Fruit fly (Drosophila melanogaster) whole organism, embryonic: ENCODE data around the gene CG15547.
A peak's percentile ranks its signal among the peaks of the same experiment; 100 is the strongest.

ENCODE experiments used
- B-H2 ChIP-seq: fragments of 200-800 bp; sonication (Bioruptor generic); optimal IDR thresholded peaks from 2 replicates; lab custom pipeline; 2018; ENCODE audit warnings: missing biosample characterization, mild to moderate bottlenecking, missing genetic modification characterization
- BEAF-32 ChIP-seq: fragments of 200-800 bp; sonication (Bioruptor generic); optimal IDR thresholded peaks from 3 replicates; lab custom pipeline; 2017; ENCODE audit warnings: missing biosample characterization, missing genetic modification characterization, mild to moderate bottlenecking, moderate library complexity, missing genetic modification reagents
- CG11085 ChIP-seq: fragments of 200-800 bp; sonication (Bioruptor generic); IDR thresholded peaks from 2 replicates; pipeline ENCODE4 v1.3.6; 2022; ENCODE audit warnings: missing biosample characterization, missing genetic modification characterization
- CG12219 ChIP-seq: fragments of 200-800 bp; sonication (Bioruptor generic); optimal IDR thresholded peaks from 3 replicates; lab custom pipeline; 2018; ENCODE audit warnings: missing biosample characterization, mild to moderate bottlenecking, missing genetic modification characterization
- CG15073 ChIP-seq: fragments of 200-800 bp; sonication (Bioruptor generic); optimal IDR thresholded peaks from 2 replicates; lab custom pipeline; 2016; ENCODE audit warnings: missing biosample characterization, missing genetic modification characterization
- CG1603 ChIP-seq: fragments of 200-800 bp; sonication (Bioruptor generic); optimal IDR thresholded peaks from 2 replicates; lab custom pipeline; 2019; ENCODE audit warnings: missing biosample characterization, mild to moderate bottlenecking, missing genetic modification characterization, moderate library complexity
- CG17359 ChIP-seq: fragments of 200-800 bp; sonication (Bioruptor generic); optimal IDR thresholded peaks from 3 replicates; lab custom pipeline; 2018; ENCODE audit warnings: missing biosample characterization, mild to moderate bottlenecking, missing genetic modification characterization, moderate library complexity
- CG1832 ChIP-seq: fragments of 200-800 bp; sonication (Bioruptor generic); optimal IDR thresholded peaks from 2 replicates; lab custom pipeline; 2017; ENCODE audit warnings: missing biosample characterization, mild to moderate bottlenecking, missing genetic modification characterization, inconsistent platforms
- CG3065 ChIP-seq: fragments of 200-800 bp; sonication (Bioruptor generic); optimal IDR thresholded peaks from 2 replicates; lab custom pipeline; 2016; ENCODE audit warnings: missing biosample characterization, missing genetic modification characterization
- CG31388 ChIP-seq: fragments of 200-800 bp; sonication (Bioruptor generic); optimal IDR thresholded peaks from 2 replicates; lab custom pipeline; 2016; ENCODE audit warnings: missing biosample characterization, missing genetic modification characterization
- CG31441 ChIP-seq: fragments of 200-800 bp; sonication (Bioruptor generic); IDR thresholded peaks from 2 replicates; pipeline ENCODE4 v1.3.6; 2022; ENCODE audit warnings: missing biosample characterization, missing genetic modification characterization
- CG32532 ChIP-seq: fragments of 200-800 bp; sonication (Bioruptor generic); IDR thresholded peaks from 2 replicates; pipeline ENCODE4 v1.3.6; 2022; ENCODE audit warnings: missing biosample characterization, missing genetic modification characterization
- CG32772 ChIP-seq: fragments of 200-800 bp; sonication (Bioruptor generic); IDR thresholded peaks from 2 replicates; pipeline ENCODE4 v1.3.6; 2022; ENCODE audit warnings: missing biosample characterization, missing genetic modification characterization
- CG3726 ChIP-seq: fragments of 200-800 bp; sonication (Bioruptor generic); IDR thresholded peaks from 3 replicates; pipeline ENCODE4, ENCODE4 v1.3.6; 2022; ENCODE audit warnings: missing biosample characterization, missing genetic modification characterization
- CG3838 ChIP-seq: fragments of 200-800 bp; sonication (Bioruptor generic); optimal IDR thresholded peaks from 3 replicates; lab custom pipeline; 2016; ENCODE audit warnings: missing biosample characterization, missing genetic modification characterization
- CG4360 ChIP-seq: fragments of 200-800 bp; sonication (Bioruptor generic); IDR thresholded peaks from 2 replicates; pipeline ENCODE4 v1.3.6; 2022; ENCODE audit warnings: missing biosample characterization, missing genetic modification characterization
- CG4820 ChIP-seq: fragments of 200-800 bp; sonication (Bioruptor generic); optimal IDR thresholded peaks from 3 replicates; lab custom pipeline; 2016; ENCODE audit warnings: missing biosample characterization, missing genetic modification characterization
- CG5180 ChIP-seq: fragments of 200-800 bp; sonication (Bioruptor generic); optimal IDR thresholded peaks from 3 replicates; lab custom pipeline; 2017; ENCODE audit warnings: missing biosample characterization, missing genetic modification characterization, mild to moderate bottlenecking, moderate library complexity, missing genetic modification reagents
- CG7556 ChIP-seq: fragments of 200-800 bp; sonication (Bioruptor generic); optimal IDR thresholded peaks from 2 replicates; lab custom pipeline; 2017; ENCODE audit warnings: missing biosample characterization, mild to moderate bottlenecking, missing genetic modification characterization
- CHES-1-like ChIP-seq: fragments of 200-800 bp; sonication (Bioruptor generic); optimal IDR thresholded peaks from 2 replicates; lab custom pipeline; 2016; ENCODE audit warnings: missing biosample characterization, missing genetic modification characterization
- Dad ChIP-seq: fragments of 200-800 bp; sonication (Bioruptor generic); optimal IDR thresholded peaks from 3 replicates; lab custom pipeline; 2016; ENCODE audit warnings: missing biosample characterization, missing genetic modification characterization
- Dfd ChIP-seq, 2 experiments: fragments of >200 bp; optimal IDR thresholded peaks; 2 replicates each; lab custom pipeline; 2017; ENCODE audit warnings: missing biosample characterization in 2 of 2, missing genetic modification characterization in 2 of 2
- Doc3 ChIP-seq: fragments of 200-800 bp; sonication (Bioruptor generic); IDR thresholded peaks from 3 replicates; pipeline ENCODE4 v1.3.6; 2022; ENCODE audit warnings: missing biosample characterization, missing genetic modification characterization; ENCODE audit not compliant: partially characterized antibody
- E2f1 ChIP-seq: fragments of 200-800 bp; sonication (Bioruptor generic); IDR thresholded peaks from 2 replicates; pipeline ENCODE4 v1.3.6; 2022; ENCODE audit warnings: missing biosample characterization, missing genetic modification characterization
- Fer2 ChIP-seq: fragments of 200-800 bp; sonication (Bioruptor generic); optimal IDR thresholded peaks from 2 replicates; lab custom pipeline; 2018; ENCODE audit warnings: missing biosample characterization, mild to moderate bottlenecking, missing genetic modification characterization, moderate library complexity
- HHEX ChIP-seq: fragments of 200-800 bp; sonication (Bioruptor generic); optimal IDR thresholded peaks from 3 replicates; lab custom pipeline; 2017; ENCODE audit warnings: missing biosample characterization, mild to moderate bottlenecking, missing genetic modification characterization, missing genetic modification reagents
- Hand ChIP-seq: fragments of 200-800 bp; sonication (Bioruptor generic); optimal IDR thresholded peaks from 2 replicates; lab custom pipeline; 2017; ENCODE audit warnings: mild to moderate bottlenecking, missing biosample characterization, missing genetic modification reagents, missing genetic modification characterization
- NC2α ChIP-seq: fragments of 200-800 bp; sonication (Bioruptor generic); optimal IDR thresholded peaks from 2 replicates; lab custom pipeline; 2016; ENCODE audit warnings: missing biosample characterization, missing genetic modification characterization
- Ravus ChIP-seq: fragments of 200-800 bp; sonication (Bioruptor generic); IDR thresholded peaks from 2 replicates; pipeline ENCODE4 v1.3.6; 2022; ENCODE audit warnings: missing biosample characterization, missing genetic modification characterization
- Side ChIP-seq: fragments of 200-800 bp; sonication (Bioruptor generic); optimal IDR thresholded peaks from 2 replicates; lab custom pipeline; 2016; ENCODE audit warnings: missing biosample characterization, missing genetic modification characterization
- Stat92E ChIP-seq, 3 experiments: fragments of >200 bp in 2 of 3; fragments of 200-800 bp in 1 of 3; sonication (Bioruptor generic) in 1 of 3; optimal IDR thresholded peaks; 2 replicates each; lab custom pipeline; 2017 to 2019; ENCODE audit warnings: missing biosample characterization in 3 of 3, missing genetic modification characterization in 3 of 3, mild to moderate bottlenecking in 1 of 3, moderate library complexity in 1 of 3
- Trl ChIP-seq, 3 experiments: fragments of >200 bp in 2 of 3; fragments of 200-800 bp in 1 of 3; sonication (Bioruptor generic) in 1 of 3; optimal IDR thresholded peaks; 2 replicates in 1 of 3; 3 replicates in 2 of 3; lab custom pipeline; 2016 to 2017; ENCODE audit warnings: missing biosample characterization in 1 of 3, missing genetic modification characterization in 1 of 3
- az2 ChIP-seq: fragments of 200-800 bp; sonication (Bioruptor generic); optimal IDR thresholded peaks from 3 replicates; lab custom pipeline; 2016; ENCODE audit warnings: missing biosample characterization, missing genetic modification characterization
- bab2 ChIP-seq: fragments of 200-800 bp; sonication (Bioruptor generic); optimal IDR thresholded peaks from 2 replicates; lab custom pipeline; 2016; ENCODE audit warnings: missing biosample characterization, missing genetic modification characterization
- cg ChIP-seq: fragments of 200-800 bp; sonication (Bioruptor generic); optimal IDR thresholded peaks from 3 replicates; lab custom pipeline; 2019; ENCODE audit warnings: missing biosample characterization, mild to moderate bottlenecking, missing genetic modification characterization, moderate library complexity
- chm ChIP-seq: fragments of 200-800 bp; sonication (Bioruptor generic); IDR thresholded peaks from 2 replicates; pipeline ENCODE4 v1.3.6; 2022; ENCODE audit warnings: missing biosample characterization, missing genetic modification characterization
- gcm ChIP-seq: fragments of 200-800 bp; sonication (Bioruptor generic); optimal IDR thresholded peaks from 2 replicates; lab custom pipeline; 2019; ENCODE audit warnings: missing biosample characterization, mild to moderate bottlenecking, missing genetic modification characterization, moderate library complexity
- insv ChIP-seq, 2 experiments: fragments of 200-800 bp; sonication (Bioruptor generic); optimal IDR thresholded peaks; 3 replicates each; lab custom pipeline; 2016 to 2018; ENCODE audit warnings: missing biosample characterization in 2 of 2, missing genetic modification characterization in 2 of 2
- inv ChIP-seq: fragments of 200-800 bp; sonication (Bioruptor generic); IDR thresholded peaks from 2 replicates; pipeline ENCODE4 v1.3.6; 2022; ENCODE audit warnings: missing biosample characterization, missing genetic modification characterization; ENCODE audit not compliant: partially characterized antibody
- ken ChIP-seq: fragments of 200-800 bp; sonication (Bioruptor generic); IDR thresholded peaks from 3 replicates; pipeline ENCODE4 v1.3.6; 2022; ENCODE audit warnings: missing biosample characterization, missing genetic modification characterization
- lab ChIP-seq: fragments of 200-800 bp; sonication (Bioruptor generic); optimal IDR thresholded peaks from 3 replicates; lab custom pipeline; 2017; ENCODE audit warnings: missing biosample characterization, missing genetic modification characterization, mild to moderate bottlenecking, moderate library complexity, missing genetic modification reagents
- luna ChIP-seq: fragments of 200-800 bp; sonication (Bioruptor generic); optimal IDR thresholded peaks from 2 replicates; lab custom pipeline; 2016; ENCODE audit warnings: missing biosample characterization, missing genetic modification characterization
- p53 ChIP-seq: fragments of 200-800 bp; sonication (Bioruptor generic); optimal IDR thresholded peaks from 2 replicates; lab custom pipeline; 2016; ENCODE audit warnings: missing biosample characterization, missing genetic modification characterization
- pzg ChIP-seq: fragments of 200-800 bp; sonication (Bioruptor generic); optimal IDR thresholded peaks from 3 replicates; lab custom pipeline; 2018; ENCODE audit warnings: missing biosample characterization, mild to moderate bottlenecking, missing genetic modification characterization, moderate library complexity
- sug ChIP-seq: fragments of 200-800 bp; optimal IDR thresholded peaks from 2 replicates; lab custom pipeline; 2019; ENCODE audit warnings: missing biosample characterization, mild to moderate bottlenecking, missing genetic modification characterization, moderate library complexity
- zfh2 ChIP-seq: fragments of 200-800 bp; sonication (Bioruptor generic); optimal IDR thresholded peaks from 2 replicates; lab custom pipeline; 2016; ENCODE audit warnings: missing biosample characterization, missing genetic modification characterization

The CG15547 gene

DNA sequence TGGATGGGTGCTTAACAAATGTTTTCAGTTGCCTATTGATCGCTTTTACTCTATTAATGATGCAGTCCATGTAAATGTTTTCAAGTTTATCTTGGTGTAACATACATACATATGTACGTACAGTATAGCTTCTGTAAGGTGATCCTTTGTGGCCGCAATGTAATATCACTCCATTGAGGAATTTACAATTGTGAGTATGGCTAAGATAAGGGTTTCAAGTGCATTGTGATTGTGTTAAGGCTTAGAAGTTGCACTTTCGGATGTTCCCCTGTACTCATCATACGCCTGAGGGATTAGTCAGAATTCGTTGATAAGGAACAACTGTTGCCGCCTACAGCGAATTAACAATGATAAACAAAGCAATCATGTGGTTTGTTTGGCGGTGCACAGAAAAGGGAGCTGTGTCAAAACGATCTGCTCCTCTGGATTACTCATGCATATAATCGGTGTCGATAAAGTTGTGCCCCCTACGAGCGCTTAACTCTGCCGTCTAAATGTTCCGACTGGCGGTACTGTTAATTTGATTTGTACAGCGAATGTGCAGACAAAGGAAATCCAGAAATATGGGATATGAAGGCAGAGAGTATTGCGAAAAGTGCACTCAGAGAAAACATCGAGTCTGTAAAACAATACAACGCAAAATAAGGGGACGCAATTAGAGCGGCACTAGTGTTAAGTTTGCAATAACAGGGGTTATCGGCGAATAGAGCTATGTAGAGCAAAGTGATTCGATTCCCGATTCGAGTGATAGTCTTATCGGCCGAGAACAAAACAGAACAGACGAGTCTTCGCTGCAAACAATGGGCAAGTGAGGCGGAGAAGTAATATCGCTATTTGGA is 4.6 kb upstream of the CG15547 start (continued):
- TF ChIP-seq CG15073 (GFP tag; lab: Kevin White, UChicago) = no peak
- no peak; the same call in 1 of the 2 replicates for TF ChIP-seq CG31441 (GFP tag; lab: Robert Waterston, UW)
- no peak for TF ChIP-seq Fer2
- TF ChIP-seq BEAF-32 (GFP tag; lab: Kevin White, UChicago) = no peak
- TF ChIP-seq Ravus (GFP tag; lab: Robert Waterston, UW) = no peak; the same call in 1 of the 2 replicates
- peak; percentile 52 for TF ChIP-seq CHES-1-like (GFP tag; lab: Kevin White, UChicago)
- no peak for TF ChIP-seq CG1832 (GFP tag; lab: Kevin White, UChicago)
- no peak for TF ChIP-seq Trl (optimal IDR thresholded peaks at IDR 0.05; lab: Kevin White, UChicago)
- peak; percentile 43 for TF ChIP-seq Trl (GFP tag; optimal IDR thresholded peaks at IDR 0.05; lab: Kevin White, UChicago)
- no peak for TF ChIP-seq NC2α (GFP tag; lab: Kevin White, UChicago)
- peak; percentile 77 for TF ChIP-seq lab (GFP tag; lab: Kevin White, UChicago)
- peak; percentile 61 for TF ChIP-seq HHEX (GFP tag; lab: Kevin White, UChicago)
- TF ChIP-seq ken (GFP tag; lab: Robert Waterston, UW) = peak; percentile 79
- peak; percentile 59 for TF ChIP-seq E2f1
- peak; percentile 45 for TF ChIP-seq luna (GFP tag; lab: Kevin White, UChicago)
- no peak for TF ChIP-seq Doc3 (GFP tag; lab: Robert Waterston, UW)
- no peak for TF ChIP-seq cg
- peak; percentile 74 for TF ChIP-seq CG17359
- no peak for TF ChIP-seq pzg (GFP tag; lab: Kevin White, UChicago)
- peak; percentile 36 for TF ChIP-seq CG7556 (GFP tag; lab: Kevin White, UChicago)
- no peak for TF ChIP-seq CG5180 (GFP tag; lab: Kevin White, UChicago)
- no peak for TF ChIP-seq CG31388 (GFP tag; lab: Kevin White, UChicago)
- TF ChIP-seq CG4360 (GFP tag; lab: Robert Waterston, UW) = no peak
- TF ChIP-seq CG32532 (GFP tag; lab: Robert Waterston, UW) = peak; percentile 79
- TF ChIP-seq CG1603 (tag; lab: Kevin White, UChicago) = no peak
- TF ChIP-seq CG3065 (GFP tag; lab: Kevin White, UChicago) = peak; percentile 37
- peak; percentile 58 for TF ChIP-seq CG4820
- TF ChIP-seq B-H2 (GFP tag; lab: Kevin White, UChicago) = no peak
- peak; percentile 56; the same call in 1 of the 2 replicates for TF ChIP-seq CG32772 (GFP tag; lab: Robert Waterston, UW)
- peak; percentile 69 for TF ChIP-seq zfh2 (GFP tag; lab: Kevin White, UChicago)
- no peak for TF ChIP-seq Hand
- TF ChIP-seq chm (GFP tag; lab: Robert Waterston, UW) = peak; percentile 80
- peak; percentile 64 for TF ChIP-seq az2 (GFP tag; lab: Kevin White, UChicago)
- no peak for TF ChIP-seq CG11085 (GFP tag; lab: Robert Waterston, UW)
- TF ChIP-seq bab2 = peak; percentile 82
- TF ChIP-seq CG12219 (GFP tag; lab: Kevin White, UChicago) = peak; percentile 58
- peak; percentile 60 for TF ChIP-seq Side (GFP tag; lab: Kevin White, UChicago)
- TF ChIP-seq Dad = peak; percentile 22
- no peak for TF ChIP-seq p53 (GFP tag; lab: Kevin White, UChicago)
- TF ChIP-seq gcm = peak; percentile 32
- no peak for TF ChIP-seq insv (GFP tag; optimal IDR thresholded peaks at IDR 0.05; lab: Kevin White, UChicago)
- TF ChIP-seq CG3726 (GFP tag; lab: Robert Waterston, UW) = peak; percentile 67; the same call in 2 of the 3 replicates
- TF ChIP-seq Stat92E (GFP tag; optimal IDR thresholded peaks at IDR 0.05; lab: Kevin White, UChicago) = no peak
- no peak for TF ChIP-seq inv
- TF ChIP-seq Dfd (GFP tag; optimal IDR thresholded peaks at IDR 0.05; lab: Kevin White, UChicago) = no peak
- TF ChIP-seq sug (tag; lab: Kevin White, UChicago) = no peak
- TF ChIP-seq CG3838 (GFP tag; lab: Kevin White, UChicago) = no peak
